Worm (Caenorhabditis elegans) whole organism, L4/young adult: ENCODE measurements around the gene cal-1.

Experiments used
- W03F9.2 ChIP-seq: fragments of 150-350 bp; optimal IDR thresholded peaks from 2 replicates; lab custom pipeline; 2014; ENCODE audit warnings: missing biosample characterization, missing genetic modification characterization
- dao-5 ChIP-seq: sonication (generic microtip); optimal IDR thresholded peaks from 2 replicates; lab custom pipeline; 2016; ENCODE audit warnings: missing genotype, missing genetic modification characterization, moderate library complexity, missing compliant biosample characterization
- him-1 ChIP-seq: sonication (generic microtip); optimal IDR thresholded peaks from 2 replicates; lab custom pipeline; 2016; ENCODE audit warnings: missing genotype, missing genetic modification reagents, missing genetic modification characterization, missing compliant biosample characterization

Gene cal-1

ce11 chrV:12517148-12517547, at the start of gene cal-1:
TSS of gene cal-1 (minus strand) at chrV:12517248.
- TF ChIP-seq him-1 (tag; lab: Kevin White, UChicago) (no peak), W03F9.2 (no peak), dao-5 (tag; lab: Kevin White, UChicago) (no peak)

ce11 chrV:12564902-12565301, 47.9 kb upstream of the cal-1 start:
- TF ChIP-seq dao-5 (tag; lab: Kevin White, UChicago) (no peak), W03F9.2 (no peak), him-1 (tag; lab: Kevin White, UChicago) (no peak)

DNA sequence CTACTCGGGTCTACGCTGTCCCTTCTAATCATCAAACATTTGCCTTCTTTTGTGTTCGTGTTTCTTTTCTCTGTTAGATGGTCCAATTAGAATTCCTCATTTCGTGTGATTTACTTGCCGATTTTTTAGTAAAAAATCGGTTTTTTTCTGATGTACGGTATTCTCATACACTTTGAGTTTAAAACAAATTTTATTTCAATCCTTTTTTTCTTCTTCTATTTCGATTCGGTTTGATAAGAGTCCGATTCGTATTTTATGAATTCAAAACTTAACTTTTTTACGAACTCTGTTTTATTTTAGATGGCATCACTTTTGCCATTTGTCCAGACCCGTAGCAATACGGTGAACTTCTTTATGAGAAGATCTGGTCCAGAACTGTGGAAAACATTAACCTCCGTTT, 46.1 kb upstream of the cal-1 start, which contains the start of gene mrps-5:
TSS of gene mrps-5 (plus strand) at position 301 of the 400 bp plus-strand sequence.
- TF ChIP-seq him-1 (tag; lab: Kevin White, UChicago), result no peak
- TF ChIP-seq dao-5 (tag; lab: Kevin White, UChicago), result no peak

ce11 chrV:12560328-12560782, 43.3 kb upstream of the cal-1 start, which contains the start of gene sel-1:
TSS of gene sel-1 (plus strand) at chrV:12560732.
- TF ChIP-seq him-1 (tag; lab: Kevin White, UChicago) (no peak), W03F9.2 (no peak), dao-5 (tag; lab: Kevin White, UChicago) (no peak)

ce11 chrV:12556904-12557303, 39.9 kb upstream of the cal-1 start:
- TF ChIP-seq dao-5 (tag; lab: Kevin White, UChicago) (no peak), him-1 (tag; lab: Kevin White, UChicago) (no peak), W03F9.2 (no peak)

- TF ChIP-seq him-1 (tag; lab: Kevin White, UChicago), result no peak
- no peak for TF ChIP-seq dao-5 (tag; lab: Kevin White, UChicago)
- TF ChIP-seq W03F9.2, result no peak
Observed at ce11 chrV:12555872-12556271, 38.8 kb upstream of the cal-1 start.

ce11 chrV:12554172-12555031, 37.4 kb upstream of the cal-1 start:
- TF ChIP-seq dao-5 (tag; lab: Kevin White, UChicago) (no peak), him-1 (tag; lab: Kevin White, UChicago) (no peak), W03F9.2 (no peak)

DNA sequence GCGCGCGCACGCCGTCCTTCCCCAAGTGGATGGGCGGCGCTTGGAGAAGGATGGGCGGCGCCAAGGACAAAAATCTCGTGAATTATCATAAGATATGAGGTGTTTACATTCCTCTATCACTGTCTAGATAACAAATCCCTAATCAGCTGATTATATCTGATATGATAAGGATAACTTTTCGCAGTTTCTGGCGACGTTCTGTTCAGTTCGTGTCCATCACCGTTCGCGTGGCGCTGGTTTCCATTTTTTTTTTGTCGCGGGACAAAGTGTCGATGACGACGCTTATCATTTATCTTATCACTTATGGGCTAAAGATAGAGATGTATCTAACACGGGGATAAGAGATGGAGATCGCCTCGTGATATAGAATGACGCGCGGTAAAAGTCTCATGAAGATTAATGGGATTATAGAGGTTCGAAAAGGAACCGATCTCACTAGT, 36.3 kb upstream of the cal-1 start:
- TF ChIP-seq him-1 (tag; lab: Kevin White, UChicago) (no peak), dao-5 (tag; lab: Kevin White, UChicago) (no peak), W03F9.2 (no peak)

- TF ChIP-seq W03F9.2, result no peak
Observed at ce11 chrV:12552671-12553212, 35.7 kb upstream of the cal-1 start, which contains the start of gene F45D3.4. TSS of gene F45D3.4 (minus strand) at chrV:12553191.

DNA sequence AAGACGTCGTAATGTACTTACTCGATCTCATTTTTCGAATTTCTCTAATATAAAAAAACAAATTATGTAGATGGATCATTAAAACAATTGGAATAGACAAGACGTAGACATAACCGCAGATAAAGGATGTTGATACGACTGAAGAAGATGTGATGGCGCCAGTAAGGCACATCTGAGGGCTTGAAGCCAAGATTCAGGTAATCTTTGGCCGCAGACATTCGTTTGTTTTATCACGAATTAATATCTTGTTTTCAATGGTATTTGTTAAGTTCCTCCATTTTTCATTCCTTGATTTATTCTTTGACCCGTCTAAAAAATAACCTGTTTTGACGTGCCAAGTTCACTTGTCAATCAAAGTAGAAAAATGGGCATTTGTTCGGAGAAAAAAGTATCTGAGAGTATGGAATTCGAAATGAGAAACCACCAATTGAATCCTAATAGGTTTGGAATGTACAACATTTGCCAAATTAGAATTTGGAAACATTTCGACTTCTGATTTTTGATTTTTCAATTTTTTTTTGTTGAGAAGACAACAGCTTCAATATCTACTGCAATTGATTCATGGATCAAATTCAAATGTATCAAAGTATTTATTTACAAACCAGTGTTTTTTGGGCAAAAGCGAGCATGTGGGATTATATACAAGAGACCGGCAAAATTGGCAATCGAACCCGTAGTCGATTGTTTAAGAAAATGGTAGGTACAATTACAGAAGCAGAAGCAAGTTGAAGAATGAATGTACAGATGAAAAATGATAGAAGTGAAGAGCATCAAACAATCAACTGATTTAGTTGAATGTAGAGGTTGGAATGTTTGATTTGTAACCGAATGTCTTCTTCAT, 34.8 kb upstream of the cal-1 start:
- no peak for TF ChIP-seq dao-5 (tag; lab: Kevin White, UChicago)

DNA sequence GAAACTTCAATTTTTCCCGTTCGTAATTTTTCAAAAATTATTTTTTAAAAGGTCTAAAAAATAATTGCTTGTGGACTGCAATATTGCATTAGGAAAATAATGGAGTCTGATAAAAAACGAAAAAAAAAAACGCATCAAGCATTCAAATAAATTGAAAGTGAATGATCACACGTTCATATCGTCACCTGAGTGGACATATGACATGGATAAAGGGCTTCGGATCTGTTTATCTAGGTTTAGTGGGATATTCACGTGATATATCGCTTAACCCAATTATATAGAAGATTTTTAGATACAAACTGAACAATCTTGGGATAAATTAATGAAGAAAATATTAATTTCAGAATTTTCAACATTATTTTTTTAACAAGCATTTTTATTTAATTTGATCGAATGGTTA, 33.7 kb upstream of the cal-1 start:
- TF ChIP-seq W03F9.2 (no peak), him-1 (tag; lab: Kevin White, UChicago) (no peak)

DNA sequence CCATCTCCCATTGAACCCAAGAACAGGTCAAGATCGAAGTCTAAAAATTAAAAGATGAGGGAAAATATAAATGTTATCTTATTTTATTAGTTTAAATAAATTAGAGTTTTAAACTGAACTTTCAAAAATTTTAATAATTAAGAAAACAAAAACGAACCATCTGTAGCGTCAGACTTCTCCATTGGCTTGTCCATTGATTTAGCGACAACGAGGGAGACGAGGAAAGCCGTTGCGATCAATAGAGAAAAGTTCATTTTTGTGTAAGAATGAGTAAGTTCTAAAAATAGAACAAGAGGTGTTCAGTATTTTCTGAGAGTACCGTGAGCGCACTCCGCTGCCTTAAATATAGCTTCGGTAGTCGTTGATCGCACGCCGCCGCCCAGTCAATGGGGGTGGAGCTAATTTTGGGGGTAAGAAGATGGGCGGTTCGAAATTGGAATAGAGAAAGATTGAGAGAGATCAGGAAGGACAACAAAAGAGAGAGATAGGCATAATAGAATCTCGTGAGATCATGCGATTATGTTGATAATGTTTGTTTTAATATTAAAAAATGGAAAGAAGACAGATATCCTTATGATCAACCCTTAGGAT, 33.1 kb upstream of the cal-1 start, which contains the start of gene F45D3.3:
TSS of gene F45D3.3 (minus strand) at position 350 of the 591 bp plus-strand sequence.
- TF ChIP-seq dao-5 (tag; lab: Kevin White, UChicago) (no peak), him-1 (tag; lab: Kevin White, UChicago) (no peak), W03F9.2 (no peak)

ce11 chrV:12549604-12550003, 32.6 kb upstream of the cal-1 start:
- TF ChIP-seq dao-5 (tag; lab: Kevin White, UChicago) (no peak), him-1 (tag; lab: Kevin White, UChicago) (no peak), W03F9.2 (no peak)
